Fruit fly (Drosophila melanogaster) whole organism, embryonic: ENCODE measurements around the gene PGRP-LF.

ENCODE experiments used
- CG1024 ChIP-seq: fragments of 200-800 bp; sonication (Bioruptor generic); IDR thresholded peaks from 2 replicates; pipeline ENCODE4 v1.3.6; 2022; ENCODE audit warnings: missing biosample characterization, missing genetic modification characterization
- CG10366 ChIP-seq: fragments of 200-800 bp; sonication (Bioruptor generic); IDR thresholded peaks from 2 replicates; pipeline ENCODE4 v1.3.6; 2022; ENCODE audit warnings: missing biosample characterization, missing genetic modification characterization
- CG10462 ChIP-seq: fragments of 200-800 bp; sonication (Bioruptor generic); optimal IDR thresholded peaks from 2 replicates; lab custom pipeline; 2016; ENCODE audit warnings: missing biosample characterization, missing genetic modification characterization
- CG10959 ChIP-seq: fragments of 200-800 bp; sonication (Bioruptor generic); IDR thresholded peaks from 2 replicates; pipeline ENCODE4 v1.3.6; 2022; ENCODE audit warnings: missing biosample characterization, missing genetic modification characterization
- CG11696 ChIP-seq: fragments of 200-800 bp; sonication (Bioruptor generic); IDR thresholded peaks from 2 replicates; pipeline ENCODE4 v1.3.6; 2022; ENCODE audit warnings: missing biosample characterization, missing genetic modification characterization
- CG12071 ChIP-seq: fragments of 200-800 bp; sonication (Bioruptor generic); optimal IDR thresholded peaks from 3 replicates; lab custom pipeline; 2018; ENCODE audit warnings: missing biosample characterization, mild to moderate bottlenecking, missing genetic modification characterization
- CG12104 ChIP-seq: fragments of 200-800 bp; sonication (Bioruptor generic); optimal IDR thresholded peaks from 3 replicates; lab custom pipeline; 2016; ENCODE audit warnings: missing biosample characterization, missing genetic modification characterization
- CG13123 ChIP-seq: fragments of 200-800 bp; sonication (Bioruptor generic); optimal IDR thresholded peaks from 2 replicates; lab custom pipeline; 2016; ENCODE audit warnings: missing biosample characterization, missing genetic modification characterization
- CG13424 ChIP-seq: fragments of 200-800 bp; sonication (Bioruptor generic); optimal IDR thresholded peaks from 2 replicates; lab custom pipeline; 2019; ENCODE audit warnings: missing biosample characterization, mild to moderate bottlenecking, missing genetic modification characterization, moderate library complexity
- CG14014 ChIP-seq: fragments of 200-800 bp; sonication (Bioruptor generic); IDR thresholded peaks from 2 replicates; pipeline ENCODE4 v1.3.6; 2022; ENCODE audit warnings: missing biosample characterization, missing genetic modification characterization
- CG14441 ChIP-seq: fragments of 200-800 bp; sonication (Bioruptor generic); IDR thresholded peaks from 2 replicates; pipeline ENCODE4 v1.3.6; 2022; ENCODE audit warnings: missing biosample characterization, missing genetic modification characterization
- CG1529 ChIP-seq: fragments of 200-800 bp; sonication (Bioruptor generic); optimal IDR thresholded peaks from 3 replicates; lab custom pipeline; 2018; ENCODE audit warnings: missing biosample characterization, missing genetic modification characterization
- CG16779 ChIP-seq: fragments of 200-800 bp; sonication (Bioruptor generic); IDR thresholded peaks from 2 replicates; pipeline ENCODE4 v1.3.6; 2022; ENCODE audit warnings: missing biosample characterization, missing genetic modification characterization
- CG16863 ChIP-seq: fragments of 200-800 bp; sonication (Bioruptor generic); optimal IDR thresholded peaks from 3 replicates; lab custom pipeline; 2016; ENCODE audit warnings: missing biosample characterization, missing genetic modification characterization
- CG17385 ChIP-seq: fragments of 200-800 bp; sonication (Bioruptor generic); optimal IDR thresholded peaks from 3 replicates; lab custom pipeline; 2018; ENCODE audit warnings: missing biosample characterization, mild to moderate bottlenecking, missing genetic modification characterization
- CG2875 ChIP-seq: fragments of 200-800 bp; sonication (Bioruptor generic); optimal IDR thresholded peaks from 2 replicates; lab custom pipeline; 2017; ENCODE audit warnings: missing biosample characterization, mild to moderate bottlenecking, missing genetic modification characterization, missing genetic modification reagents
- CG31441 ChIP-seq: fragments of 200-800 bp; sonication (Bioruptor generic); IDR thresholded peaks from 2 replicates; pipeline ENCODE4 v1.3.6; 2022; ENCODE audit warnings: missing biosample characterization, missing genetic modification characterization
- CG33213 ChIP-seq: fragments of 200-800 bp; sonication (Bioruptor generic); optimal IDR thresholded peaks from 3 replicates; lab custom pipeline; 2016; ENCODE audit warnings: missing biosample characterization, missing genetic modification characterization
- CG4730 ChIP-seq: fragments of 200-800 bp; sonication (Bioruptor generic); IDR thresholded peaks from 2 replicates; pipeline ENCODE4 v1.3.6; 2022; ENCODE audit warnings: missing biosample characterization, missing genetic modification characterization
- CG6683 ChIP-seq: fragments of 200-800 bp; sonication (Bioruptor generic); optimal IDR thresholded peaks from 2 replicates; lab custom pipeline; 2017; ENCODE audit warnings: missing biosample characterization, mild to moderate bottlenecking, missing genetic modification characterization, missing genetic modification reagents
- CG6689 ChIP-seq: fragments of 200-800 bp; sonication (Bioruptor generic); IDR thresholded peaks from 2 replicates; pipeline ENCODE4 v1.3.6; 2022; ENCODE audit warnings: missing biosample characterization, missing genetic modification characterization
- CG7271 ChIP-seq: fragments of 200-800 bp; sonication (Bioruptor generic); optimal IDR thresholded peaks from 2 replicates; lab custom pipeline; 2018; ENCODE audit warnings: missing biosample characterization, mild to moderate bottlenecking, missing genetic modification characterization, moderate library complexity
- CG8765 ChIP-seq: fragments of 200-800 bp; sonication (Bioruptor generic); IDR thresholded peaks from 2 replicates; pipeline ENCODE4 v1.3.6; 2022; ENCODE audit warnings: missing biosample characterization, missing genetic modification characterization
- Camta ChIP-seq: fragments of 200-800 bp; sonication (Bioruptor generic); optimal IDR thresholded peaks from 2 replicates; lab custom pipeline; 2016; ENCODE audit warnings: missing biosample characterization, missing genetic modification characterization
- CoRest ChIP-seq: fragments of 200-800 bp; sonication (Bioruptor generic); optimal IDR thresholded peaks from 3 replicates; lab custom pipeline; 2018; ENCODE audit warnings: missing biosample characterization, mild to moderate bottlenecking, missing genetic modification characterization, moderate library complexity
- Dek ChIP-seq: fragments of 200-800 bp; sonication (Bioruptor generic); optimal IDR thresholded peaks from 3 replicates; lab custom pipeline; 2019; ENCODE audit warnings: missing biosample characterization, mild to moderate bottlenecking, missing genetic modification characterization, moderate library complexity
- Fer3 ChIP-seq: fragments of 200-800 bp; sonication (Bioruptor generic); optimal IDR thresholded peaks from 2 replicates; lab custom pipeline; 2018; ENCODE audit warnings: missing biosample characterization, mild to moderate bottlenecking, missing genetic modification characterization, moderate library complexity
- Hr3 ChIP-seq: fragments of 200-800 bp; sonication (Bioruptor generic); optimal IDR thresholded peaks from 3 replicates; lab custom pipeline; 2016; ENCODE audit warnings: missing biosample characterization, missing genetic modification characterization
- Lhr ChIP-seq: fragments of 200-800 bp; sonication (Bioruptor generic); optimal IDR thresholded peaks from 3 replicates; lab custom pipeline; 2017; ENCODE audit warnings: mild to moderate bottlenecking, missing biosample characterization, missing genetic modification reagents, missing genetic modification characterization
- Med ChIP-seq: fragments of 200-800 bp; sonication (Bioruptor generic); peaks from one replicate; lab custom pipeline; 2016; ENCODE audit warnings: missing biosample characterization, missing genetic modification characterization, mild to moderate bottlenecking, inconsistent platforms, moderate library complexity
- NFAT ChIP-seq: fragments of 200-800 bp; sonication (Bioruptor generic); IDR thresholded peaks from 2 replicates; pipeline ENCODE4 v1.3.6; 2022; ENCODE audit warnings: missing biosample characterization, missing genetic modification characterization
- NfI ChIP-seq: fragments of 200-800 bp; sonication (Bioruptor generic); optimal IDR thresholded peaks from 3 replicates; lab custom pipeline; 2018; ENCODE audit warnings: missing biosample characterization, mild to moderate bottlenecking, missing genetic modification characterization, moderate library complexity
- Xbp1 ChIP-seq: fragments of 200-800 bp; sonication (Bioruptor generic); optimal IDR thresholded peaks from 3 replicates; lab custom pipeline; 2016; ENCODE audit warnings: missing biosample characterization, mild to moderate bottlenecking, missing genetic modification characterization
- ab ChIP-seq: fragments of 200-800 bp; sonication (Bioruptor generic); optimal IDR thresholded peaks from 2 replicates; lab custom pipeline; 2016; ENCODE audit warnings: missing biosample characterization, missing genetic modification characterization
- az2 ChIP-seq: fragments of 200-800 bp; sonication (Bioruptor generic); optimal IDR thresholded peaks from 3 replicates; lab custom pipeline; 2016; ENCODE audit warnings: missing biosample characterization, missing genetic modification characterization
- bab2 ChIP-seq: fragments of 200-800 bp; sonication (Bioruptor generic); optimal IDR thresholded peaks from 2 replicates; lab custom pipeline; 2016; ENCODE audit warnings: missing biosample characterization, missing genetic modification characterization
- crc ChIP-seq: fragments of 200-800 bp; sonication (Bioruptor generic); optimal IDR thresholded peaks from 2 replicates; lab custom pipeline; 2016; ENCODE audit warnings: missing biosample characterization, missing genetic modification characterization
- dan ChIP-seq: fragments of 200-800 bp; sonication (Bioruptor generic); IDR thresholded peaks from 2 replicates; pipeline ENCODE4 v1.3.6; 2022; ENCODE audit warnings: missing biosample characterization, missing genetic modification characterization
- gro ChIP-seq: fragments of 200-800 bp; sonication (Bioruptor generic); optimal IDR thresholded peaks from 2 replicates; lab custom pipeline; 2016; ENCODE audit warnings: missing biosample characterization, missing genetic modification characterization
- klu ChIP-seq: fragments of 200-800 bp; sonication (Bioruptor generic); IDR thresholded peaks from 2 replicates; pipeline ENCODE4 v1.3.6; 2022; ENCODE audit warnings: missing biosample characterization, missing genetic modification characterization
- nmo ChIP-seq: fragments of 200-800 bp; sonication (Bioruptor generic); optimal IDR thresholded peaks from 2 replicates; lab custom pipeline; 2018; ENCODE audit warnings: missing biosample characterization, mild to moderate bottlenecking, missing genetic modification characterization, moderate library complexity
- org-1 ChIP-seq: fragments of 200-800 bp; sonication (Bioruptor generic); optimal IDR thresholded peaks from 2 replicates; lab custom pipeline; 2017; ENCODE audit warnings: missing biosample characterization, missing genetic modification characterization
- peb ChIP-seq: fragments of 200-800 bp; sonication (Bioruptor generic); IDR thresholded peaks from 2 replicates; pipeline ENCODE4 v1.3.6; 2022; ENCODE audit warnings: missing biosample characterization, missing genetic modification characterization
- pnt ChIP-seq: fragments of 200-800 bp; sonication (Bioruptor generic); optimal IDR thresholded peaks from 3 replicates; lab custom pipeline; 2016; ENCODE audit warnings: missing biosample characterization, missing genetic modification characterization
- run ChIP-seq: fragments of 200-800 bp; sonication (Bioruptor generic); optimal IDR thresholded peaks from 3 replicates; lab custom pipeline; 2018; ENCODE audit warnings: missing biosample characterization, mild to moderate bottlenecking, missing genetic modification characterization
- slbo ChIP-seq: fragments of 200-800 bp; sonication (Bioruptor generic); IDR thresholded peaks from 2 replicates; pipeline ENCODE4 v1.3.6; 2022; ENCODE audit warnings: missing biosample characterization, missing genetic modification characterization
- sug ChIP-seq: fragments of 200-800 bp; optimal IDR thresholded peaks from 2 replicates; lab custom pipeline; 2019; ENCODE audit warnings: missing biosample characterization, mild to moderate bottlenecking, missing genetic modification characterization, moderate library complexity
- toy ChIP-seq: fragments of 200-800 bp; sonication (Bioruptor generic); IDR thresholded peaks from 2 replicates; pipeline ENCODE4 v1.3.6; 2022; ENCODE audit warnings: missing biosample characterization, missing genetic modification characterization
- unpg ChIP-seq: fragments of 200-800 bp; sonication (Bioruptor generic); optimal IDR thresholded peaks from 3 replicates; lab custom pipeline; 2018; ENCODE audit warnings: missing biosample characterization, mild to moderate bottlenecking, missing genetic modification characterization, moderate library complexity
- vnd ChIP-seq: fragments of 200-800 bp; sonication (Bioruptor generic); IDR thresholded peaks from 3 replicates; pipeline ENCODE4 v1.3.6; 2022; ENCODE audit warnings: missing biosample characterization, missing genetic modification characterization; ENCODE audit not compliant: partially characterized antibody
- vvl ChIP-seq: fragments of 200-800 bp; sonication (Bioruptor generic); IDR thresholded peaks from 2 replicates; pipeline ENCODE4 v1.3.6; 2022; ENCODE audit warnings: missing biosample characterization, missing genetic modification characterization
- zf30C ChIP-seq: fragments of 200-800 bp; sonication (Bioruptor generic); optimal IDR thresholded peaks from 3 replicates; lab custom pipeline; 2018; ENCODE audit warnings: missing biosample characterization, mild to moderate bottlenecking, missing genetic modification characterization

The PGRP-LF gene

dm6 chr3L:9372278-9372975 is 23.0 kb downstream of the PGRP-LF start, which contains the start of the genes Hsp67Bc, CG4456 and Hsp22 (continued):
- no peak for TF ChIP-seq vnd (GFP tag; lab: Robert Waterston, UW)
- no peak for TF ChIP-seq CG6683 (GFP tag; lab: Kevin White, UChicago)
- TF ChIP-seq Dek (tag; lab: Kevin White, UChicago) = no peak
- no peak for TF ChIP-seq CG6689 (GFP tag; lab: Robert Waterston, UW)
- TF ChIP-seq CG14014 (GFP tag; lab: Robert Waterston, UW) = no peak
- no peak for TF ChIP-seq run (tag; lab: Kevin White, UChicago)
- TF ChIP-seq CG4730 (GFP tag; lab: Robert Waterston, UW) = no peak
- peak; percentile 78 for TF ChIP-seq CG16779 (GFP tag; lab: Robert Waterston, UW)
- no peak for TF ChIP-seq slbo (GFP tag; lab: Robert Waterston, UW)
- TF ChIP-seq sug (tag; lab: Kevin White, UChicago) = peak; percentile 27
- no peak for TF ChIP-seq CG10959 (GFP tag; lab: Robert Waterston, UW)
- 0 out of 2 replicates have a peak, but pooled peaks have one; percentile 12 for TF ChIP-seq vvl
- no peak for TF ChIP-seq Xbp1 (GFP tag; lab: Kevin White, UChicago)
- TF ChIP-seq CG17385 (GFP tag; lab: Kevin White, UChicago) = no peak
- no peak for TF ChIP-seq CG12104 (GFP tag; lab: Kevin White, UChicago)
- TF ChIP-seq CG10366 = no peak
- TF ChIP-seq CG31441 (GFP tag; lab: Robert Waterston, UW) = no peak
- peak; percentile 2 for TF ChIP-seq CG2875 (GFP tag; lab: Kevin White, UChicago)
- no peak for TF ChIP-seq CG11696
- TF ChIP-seq Camta (GFP tag; lab: Kevin White, UChicago) = no peak
- no peak for TF ChIP-seq CG1024 (GFP tag; lab: Robert Waterston, UW)
- TF ChIP-seq CG33213 (GFP tag; lab: Kevin White, UChicago) = no peak
- no peak for TF ChIP-seq Fer3 (tag; lab: Kevin White, UChicago)
- no peak for TF ChIP-seq CG13424 (tag; lab: Kevin White, UChicago)
- no peak for TF ChIP-seq gro (GFP tag; lab: Kevin White, UChicago)
- TF ChIP-seq org-1 (GFP tag; lab: Kevin White, UChicago) = no peak
- peak; percentile 15 for TF ChIP-seq CG12071 (GFP tag; lab: Kevin White, UChicago)
- TF ChIP-seq NfI (GFP tag; lab: Kevin White, UChicago) = no peak
- no peak for TF ChIP-seq crc
- no peak for TF ChIP-seq Hr3
- TF ChIP-seq toy = no peak
- peak; percentile 21 for TF ChIP-seq CG1529 (GFP tag; lab: Kevin White, UChicago)
- no peak for TF ChIP-seq az2 (GFP tag; lab: Kevin White, UChicago)
- TF ChIP-seq peb (GFP tag; lab: Robert Waterston, UW) = no peak
- no peak for TF ChIP-seq CG7271 (tag; lab: Kevin White, UChicago)
- TF ChIP-seq zf30C = no peak
- TF ChIP-seq unpg (GFP tag; lab: Kevin White, UChicago) = no peak
- no peak for TF ChIP-seq CG14441
- no peak for TF ChIP-seq CG10462 (GFP tag; lab: Kevin White, UChicago)
- TF ChIP-seq dan (GFP tag; lab: Robert Waterston, UW) = no peak
- TF ChIP-seq Med = peak; percentile 74
- TF ChIP-seq NFAT (GFP tag; lab: Robert Waterston, UW) = no peak
- no peak for TF ChIP-seq CG13123
- no peak for TF ChIP-seq ab (GFP tag; lab: Kevin White, UChicago)
- no peak for TF ChIP-seq pnt
- no peak for TF ChIP-seq CG8765 (GFP tag; lab: Robert Waterston, UW)
- no peak for TF ChIP-seq Lhr (GFP tag; lab: Kevin White, UChicago)
- TF ChIP-seq CG16863 = no peak
- TF ChIP-seq CoRest = no peak
- no peak for TF ChIP-seq klu (GFP tag; lab: Robert Waterston, UW)
- TF ChIP-seq nmo (GFP tag; lab: Kevin White, UChicago) = no peak
- TF ChIP-seq bab2 (GFP tag; lab: Kevin White, UChicago) = no peak
